Fruit fly (Drosophila melanogaster) Kc167 (cell line): Measurements from ENCODE around the gene Pglym87.

Experiments used
- Myc ChIP-seq: fragments of >200 bp; optimal IDR thresholded peaks from 2 replicates; lab custom pipeline; 2017; ENCODE audit warnings: missing external identifiers
- Sin3A ChIP-seq: fragments of >200 bp; optimal IDR thresholded peaks from 2 replicates; lab custom pipeline; 2018; ENCODE audit warnings: missing external identifiers
- h ChIP-seq: fragments of >200 bp; optimal IDR thresholded peaks from 3 replicates; lab custom pipeline; 2018; ENCODE audit warnings: missing external identifiers
- insv ChIP-seq: fragments of >200 bp; optimal IDR thresholded peaks from 3 replicates; lab custom pipeline; 2018; ENCODE audit warnings: missing external identifiers
- psq ChIP-seq: fragments of >200 bp; optimal IDR thresholded peaks from 2 replicates; lab custom pipeline; 2017; ENCODE audit warnings: missing external identifiers
- ttk ChIP-seq: sonication (Bioruptor generic); optimal IDR thresholded peaks from 2 replicates; lab custom pipeline; 2017; ENCODE audit warnings: missing external identifiers

Pglym87 gene

dm6 chr3R:12211552-12211951 is 21.0 kb downstream of the Pglym87 start:
- TF ChIP-seq Sin3A (no peak), ttk (lab: Kevin White, UChicago) (no peak), h (lab: Kevin White, UChicago) (no peak), Myc (lab: Kevin White, UChicago) (no peak), insv (lab: Kevin White, UChicago) (no peak), psq (lab: Kevin White, UChicago) (no peak)

dm6 chr3R:12210260-12210659 is 22.3 kb downstream of the Pglym87 start, which contains the start of gene CG4830:
Gene CG4830, minus strand, starts transcription at chr3R:12210360.
- no peak for TF ChIP-seq ttk (lab: Kevin White, UChicago)
- TF ChIP-seq Sin3A, result no peak
- TF ChIP-seq h (lab: Kevin White, UChicago), result no peak
- TF ChIP-seq insv (lab: Kevin White, UChicago), result no peak
- TF ChIP-seq Myc (lab: Kevin White, UChicago), result no peak
- TF ChIP-seq psq (lab: Kevin White, UChicago), result no peak

dm6 chr3R:12197641-12198040 is 34.9 kb downstream of the Pglym87 start, which contains the start of gene Adk1:
Gene Adk1, plus strand, starts transcription at chr3R:12197941.
- TF ChIP-seq psq (lab: Kevin White, UChicago) (no peak), insv (lab: Kevin White, UChicago) (no peak), h (lab: Kevin White, UChicago) (no peak), ttk (lab: Kevin White, UChicago) (no peak), Myc (lab: Kevin White, UChicago) (no peak), Sin3A (no peak)

- TF ChIP-seq psq (lab: Kevin White, UChicago) (no peak), h (lab: Kevin White, UChicago) (no peak), Myc (lab: Kevin White, UChicago) (no peak), insv (lab: Kevin White, UChicago) (no peak), ttk (lab: Kevin White, UChicago) (no peak), Sin3A (no peak)
These were observed 36.4 kb downstream of the Pglym87 start for dm6 chr3R:12196100-12196499.

DNA sequence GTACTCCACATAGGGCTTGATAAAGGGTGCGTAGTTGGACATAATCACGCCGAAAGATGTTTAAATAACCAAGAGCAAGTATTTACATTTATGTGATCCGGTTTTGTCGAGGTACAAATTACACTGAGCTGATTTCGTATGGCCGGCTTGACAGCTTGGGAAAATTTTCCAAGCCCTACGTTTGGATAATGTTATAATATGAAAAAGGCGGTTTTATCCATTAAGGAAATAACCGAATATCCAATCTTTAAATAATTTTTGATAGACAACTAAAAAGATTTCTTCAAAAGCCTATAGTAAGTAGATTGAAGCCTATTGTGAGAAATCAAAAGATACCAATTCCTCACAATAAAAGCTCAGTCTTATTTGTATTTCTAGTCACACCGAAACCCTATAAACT is 37.6 kb downstream of the Pglym87 start, which contains the start of the genes eIF3d2 and CG43450:
eIF3d2 (minus strand) TSS at position 101 of the 400 bp plus-strand sequence.
CG43450 (plus strand) TSS at position 384 of the 400 bp plus-strand sequence.
- TF ChIP-seq h (lab: Kevin White, UChicago) (no peak), Myc (lab: Kevin White, UChicago) (no peak), psq (lab: Kevin White, UChicago) (no peak), insv (lab: Kevin White, UChicago) (no peak), ttk (lab: Kevin White, UChicago) (no peak), Sin3A (no peak)

DNA sequence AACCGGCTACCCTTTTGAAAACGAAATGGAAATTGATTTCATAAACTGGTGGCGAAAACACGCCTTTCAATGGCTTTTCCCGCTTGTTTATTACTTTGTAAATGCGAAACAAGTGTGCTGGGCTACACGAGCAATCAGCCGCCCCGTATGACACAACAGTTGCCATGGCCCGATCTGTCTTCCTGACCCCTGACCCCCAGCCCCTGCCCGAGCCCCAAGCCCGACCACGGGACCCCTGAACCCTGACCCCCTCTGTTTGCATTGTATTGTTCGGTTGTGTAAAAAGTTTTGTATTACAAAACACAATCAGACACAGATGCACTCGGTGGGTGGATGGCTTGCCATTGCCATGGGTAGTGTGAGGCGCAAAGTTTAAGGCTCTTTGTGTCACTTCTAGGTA is 46.9 kb downstream of the Pglym87 start:
- TF ChIP-seq psq (lab: Kevin White, UChicago) (no peak), Sin3A (no peak)
